Worm (Caenorhabditis elegans) whole organism, midembryonic: ENCODE measurements around the gene acs-22.
A peak's percentile ranks its signal among the peaks of the same experiment; 100 is the strongest.

Experiments
- T22C8.4 ChIP-seq: fragments of 200-800 bp; sonication (Bioruptor generic); IDR thresholded peaks from 2 replicates; pipeline ENCODE4 v1.3.6; 2022; ENCODE audit warnings: missing genetic modification characterization, missing compliant biosample characterization
- cog-1 ChIP-seq: sonication (generic microtip); optimal IDR thresholded peaks from 2 replicates; lab custom pipeline; 2016; ENCODE audit warnings: missing genetic modification characterization, missing compliant biosample characterization
- flt-1 ChIP-seq: fragments of 200-800 bp; sonication (Bioruptor generic); IDR thresholded peaks from 2 replicates; pipeline ENCODE4 v1.3.6; 2022; ENCODE audit warnings: missing genetic modification characterization, missing compliant biosample characterization
- klf-2 ChIP-seq: fragments of 200-800 bp; sonication (Bioruptor generic); conservative IDR thresholded peaks from 2 replicates; pipeline ENCODE4 v1.3.6; 2022; ENCODE audit warnings: missing genetic modification reagents, missing genetic modification characterization, missing compliant biosample characterization
- med-1 ChIP-seq: sonication (generic microtip); optimal IDR thresholded peaks from 2 replicates; lab custom pipeline; 2017; ENCODE audit warnings: missing genetic modification characterization, mild to moderate bottlenecking, missing compliant biosample characterization, antibody characterized with exemption, missing genetic modification reagents; ENCODE audit not compliant: insufficient read depth
- ref-1 ChIP-seq: fragments of 200-800 bp; sonication (Bioruptor generic); conservative IDR thresholded peaks from 2 replicates; pipeline ENCODE4 v1.3.6; 2022; ENCODE audit warnings: missing genetic modification reagents, missing genetic modification characterization, missing compliant biosample characterization
- tab-1 ChIP-seq: fragments of 200-800 bp; sonication (Bioruptor generic); IDR thresholded peaks from 2 replicates; pipeline ENCODE4 v1.3.6; 2022; ENCODE audit warnings: missing genetic modification characterization, missing compliant biosample characterization
- ztf-23 ChIP-seq: fragments of 200-800 bp; sonication (Bioruptor generic); IDR thresholded peaks from 2 replicates; pipeline ENCODE4 v1.3.6; 2022; ENCODE audit warnings: missing genetic modification reagents, missing genetic modification characterization, missing compliant biosample characterization
- ztf-29 ChIP-seq: fragments of 200-800 bp; sonication (Bioruptor generic); IDR thresholded peaks from 2 replicates; pipeline ENCODE4 v1.3.6; 2022; ENCODE audit warnings: missing genetic modification reagents, missing genetic modification characterization, missing compliant biosample characterization

The acs-22 gene

ce11 chrX:8918792-8919191, 12.2 kb upstream of the acs-22 start:
- no peak for TF ChIP-seq flt-1 (GFP tag; lab: Robert Waterston, UW)
- TF ChIP-seq cog-1 (tag; lab: Kevin White, UChicago) = no peak
- no peak for TF ChIP-seq ref-1 (GFP tag; lab: Robert Waterston, UW)
- TF ChIP-seq tab-1 (GFP tag; lab: Robert Waterston, UW) = no peak
- TF ChIP-seq med-1 (GFP tag; lab: Kevin White, UChicago) = no peak
- TF ChIP-seq T22C8.4 = no peak
- TF ChIP-seq ztf-23 (GFP tag; lab: Robert Waterston, UW) = no peak
- no peak for TF ChIP-seq klf-2 (GFP tag; lab: Robert Waterston, UW)
- TF ChIP-seq ztf-29 (GFP tag; lab: Robert Waterston, UW) = no peak

- TF ChIP-seq cog-1 (tag; lab: Kevin White, UChicago) = no peak
- TF ChIP-seq flt-1 (GFP tag; lab: Robert Waterston, UW) = no peak
- no peak for TF ChIP-seq ref-1 (GFP tag; lab: Robert Waterston, UW)
- TF ChIP-seq T22C8.4 = no peak
- no peak for TF ChIP-seq ztf-23 (GFP tag; lab: Robert Waterston, UW)
- no peak for TF ChIP-seq ztf-29 (GFP tag; lab: Robert Waterston, UW)
- TF ChIP-seq med-1 (GFP tag; lab: Kevin White, UChicago) = no peak
Measured at ce11 chrX:8919323-8919722, 11.7 kb upstream of the acs-22 start, which contains the start of gene nlp-14. Gene nlp-14 (minus strand): TSS chrX:8919423.

ce11 chrX:8921221-8921620, 9.8 kb upstream of the acs-22 start:
- no peak for TF ChIP-seq ref-1 (GFP tag; lab: Robert Waterston, UW)
- no peak for TF ChIP-seq tab-1 (GFP tag; lab: Robert Waterston, UW)
- no peak for TF ChIP-seq ztf-23 (GFP tag; lab: Robert Waterston, UW)
- no peak for TF ChIP-seq klf-2 (GFP tag; lab: Robert Waterston, UW)
- TF ChIP-seq ztf-29 (GFP tag; lab: Robert Waterston, UW) = no peak
- TF ChIP-seq cog-1 (tag; lab: Kevin White, UChicago) = no peak
- TF ChIP-seq med-1 (GFP tag; lab: Kevin White, UChicago) = no peak
- no peak for TF ChIP-seq T22C8.4
- no peak for TF ChIP-seq flt-1 (GFP tag; lab: Robert Waterston, UW)

ce11 chrX:8925443-8925842, 5.5 kb upstream of the acs-22 start:
- peak; percentile 79 for TF ChIP-seq flt-1 (GFP tag; lab: Robert Waterston, UW)
- no peak for TF ChIP-seq ztf-23 (GFP tag; lab: Robert Waterston, UW)
- peak; percentile 65; the same call in 1 of the 2 replicates for TF ChIP-seq klf-2 (GFP tag; lab: Robert Waterston, UW)
- no peak; the same call in 1 of the 2 replicates for TF ChIP-seq tab-1 (GFP tag; lab: Robert Waterston, UW)
- no peak for TF ChIP-seq med-1 (GFP tag; lab: Kevin White, UChicago)
- TF ChIP-seq ztf-29 (GFP tag; lab: Robert Waterston, UW) = no peak
- TF ChIP-seq ref-1 (GFP tag; lab: Robert Waterston, UW) = peak; percentile 55
- TF ChIP-seq T22C8.4 = no peak

- no peak for TF ChIP-seq ztf-29 (GFP tag; lab: Robert Waterston, UW)
- TF ChIP-seq T22C8.4 = no peak
- no peak for TF ChIP-seq flt-1 (GFP tag; lab: Robert Waterston, UW)
Measured at ce11 chrX:8926341-8926740, 4.6 kb upstream of the acs-22 start.

ce11 chrX:8926865-8927264, 4.1 kb upstream of the acs-22 start:
- TF ChIP-seq klf-2 (GFP tag; lab: Robert Waterston, UW) (no peak), T22C8.4 (no peak), cog-1 (tag; lab: Kevin White, UChicago) (no peak), ref-1 (GFP tag; lab: Robert Waterston, UW) (no peak), flt-1 (GFP tag; lab: Robert Waterston, UW) (no peak), ztf-23 (GFP tag; lab: Robert Waterston, UW) (no peak), tab-1 (GFP tag; lab: Robert Waterston, UW) (no peak), med-1 (GFP tag; lab: Kevin White, UChicago) (no peak), ztf-29 (GFP tag; lab: Robert Waterston, UW) (no peak)

ce11 chrX:8929688-8930087, 1.3 kb upstream of the acs-22 start:
- TF ChIP-seq ref-1 (GFP tag; lab: Robert Waterston, UW) (no peak), ztf-23 (GFP tag; lab: Robert Waterston, UW) (no peak), tab-1 (GFP tag; lab: Robert Waterston, UW) (no peak), med-1 (GFP tag; lab: Kevin White, UChicago) (no peak), T22C8.4 (no peak), klf-2 (GFP tag; lab: Robert Waterston, UW) (no peak), ztf-29 (GFP tag; lab: Robert Waterston, UW) (no peak), flt-1 (GFP tag; lab: Robert Waterston, UW) (no peak), cog-1 (tag; lab: Kevin White, UChicago) (no peak)

- no peak for TF ChIP-seq klf-2 (GFP tag; lab: Robert Waterston, UW)
- no peak for TF ChIP-seq tab-1 (GFP tag; lab: Robert Waterston, UW)
- TF ChIP-seq ref-1 (GFP tag; lab: Robert Waterston, UW) = no peak
- TF ChIP-seq med-1 (GFP tag; lab: Kevin White, UChicago) = no peak
- TF ChIP-seq cog-1 (tag; lab: Kevin White, UChicago) = no peak
- no peak for TF ChIP-seq ztf-29 (GFP tag; lab: Robert Waterston, UW)
- TF ChIP-seq ztf-23 (GFP tag; lab: Robert Waterston, UW) = no peak
Measured at ce11 chrX:8931647-8932046, 668 bp downstream of the acs-22 start.

- no peak for TF ChIP-seq flt-1 (GFP tag; lab: Robert Waterston, UW)
- TF ChIP-seq ref-1 (GFP tag; lab: Robert Waterston, UW) = no peak
- no peak for TF ChIP-seq klf-2 (GFP tag; lab: Robert Waterston, UW)
- no peak for TF ChIP-seq tab-1 (GFP tag; lab: Robert Waterston, UW)
- no peak for TF ChIP-seq ztf-23 (GFP tag; lab: Robert Waterston, UW)
- no peak for TF ChIP-seq ztf-29 (GFP tag; lab: Robert Waterston, UW)
- no peak for TF ChIP-seq cog-1 (tag; lab: Kevin White, UChicago)
- no peak for TF ChIP-seq T22C8.4
- TF ChIP-seq med-1 (GFP tag; lab: Kevin White, UChicago) = no peak
Measured at ce11 chrX:8932387-8932786, 1.4 kb downstream of the acs-22 start.
